Worm (Caenorhabditis elegans): ENCODE data around the gene K04C1.2.

ce11 chrX:14238291-14238758 is at the start of gene K04C1.2:
- TF ChIP-seq ztf-4 (tag; optimal IDR thresholded peaks at IDR 0.05), result no peak
- no peak for TF ChIP-seq peb-1 (tag; optimal IDR thresholded peaks at IDR 0.05)
- TF ChIP-seq elt-1 (tag; optimal IDR thresholded peaks at IDR 0.05), result no peak
- TF ChIP-seq ceh-82 (tag; optimal IDR thresholded peaks at IDR 0.05), result no peak
- no peak for TF ChIP-seq lin-13 (GFP tag; optimal IDR thresholded peaks at IDR 0.05)
- no peak for TF ChIP-seq aly-2 (tag; optimal IDR thresholded peaks at IDR 0.05)
- no peak for TF ChIP-seq gmeb-1 (tag; optimal IDR thresholded peaks at IDR 0.05)
- no peak for TF ChIP-seq nhr-77 (tag; optimal IDR thresholded peaks at IDR 0.05)
- no peak for TF ChIP-seq elt-3 (tag; optimal IDR thresholded peaks at IDR 0.05)

Data from whole organism, L2 larva.